Fruit fly (Drosophila melanogaster) Kc167 (cell line): ENCODE results near the gene tbrd-1.

Experiments used
- Myc ChIP-seq: fragments of >200 bp; optimal IDR thresholded peaks from 2 replicates; lab custom pipeline; 2017; ENCODE audit warnings: missing external identifiers
- Sin3A ChIP-seq: fragments of >200 bp; optimal IDR thresholded peaks from 2 replicates; lab custom pipeline; 2018; ENCODE audit warnings: missing external identifiers
- h ChIP-seq: fragments of >200 bp; optimal IDR thresholded peaks from 3 replicates; lab custom pipeline; 2018; ENCODE audit warnings: missing external identifiers
- insv ChIP-seq: fragments of >200 bp; optimal IDR thresholded peaks from 3 replicates; lab custom pipeline; 2018; ENCODE audit warnings: missing external identifiers
- psq ChIP-seq: fragments of >200 bp; optimal IDR thresholded peaks from 2 replicates; lab custom pipeline; 2017; ENCODE audit warnings: missing external identifiers
- ttk ChIP-seq: sonication (Bioruptor generic); optimal IDR thresholded peaks from 2 replicates; lab custom pipeline; 2017; ENCODE audit warnings: missing external identifiers

Gene tbrd-1

dm6 chr3R:23893460-23893859 lies at the start of gene tbrd-1:
tbrd-1 (minus strand) TSS chr3R:23893560.
- TF ChIP-seq h = no peak
- TF ChIP-seq ttk (lab: Kevin White, UChicago) = no peak
- no peak for TF ChIP-seq insv
- TF ChIP-seq psq = no peak
- no peak for TF ChIP-seq Sin3A (lab: Kevin White, UChicago)

dm6 chr3R:23942965-23943413 lies 49.6 kb upstream of the tbrd-1 start, which contains the start of gene Gdh:
Gdh (minus strand) TSS chr3R:23943101.
- no peak for TF ChIP-seq h
- TF ChIP-seq psq = no peak
- no peak for TF ChIP-seq insv
- TF ChIP-seq Myc (lab: Kevin White, UChicago) = no peak
- no peak for TF ChIP-seq ttk (lab: Kevin White, UChicago)
- TF ChIP-seq Sin3A (lab: Kevin White, UChicago) = no peak

dm6 chr3R:23942550-23942949 lies 49.2 kb upstream of the tbrd-1 start:
- TF ChIP-seq ttk (lab: Kevin White, UChicago) = peak; percentile 96
- no peak for TF ChIP-seq Myc (lab: Kevin White, UChicago)

DNA sequence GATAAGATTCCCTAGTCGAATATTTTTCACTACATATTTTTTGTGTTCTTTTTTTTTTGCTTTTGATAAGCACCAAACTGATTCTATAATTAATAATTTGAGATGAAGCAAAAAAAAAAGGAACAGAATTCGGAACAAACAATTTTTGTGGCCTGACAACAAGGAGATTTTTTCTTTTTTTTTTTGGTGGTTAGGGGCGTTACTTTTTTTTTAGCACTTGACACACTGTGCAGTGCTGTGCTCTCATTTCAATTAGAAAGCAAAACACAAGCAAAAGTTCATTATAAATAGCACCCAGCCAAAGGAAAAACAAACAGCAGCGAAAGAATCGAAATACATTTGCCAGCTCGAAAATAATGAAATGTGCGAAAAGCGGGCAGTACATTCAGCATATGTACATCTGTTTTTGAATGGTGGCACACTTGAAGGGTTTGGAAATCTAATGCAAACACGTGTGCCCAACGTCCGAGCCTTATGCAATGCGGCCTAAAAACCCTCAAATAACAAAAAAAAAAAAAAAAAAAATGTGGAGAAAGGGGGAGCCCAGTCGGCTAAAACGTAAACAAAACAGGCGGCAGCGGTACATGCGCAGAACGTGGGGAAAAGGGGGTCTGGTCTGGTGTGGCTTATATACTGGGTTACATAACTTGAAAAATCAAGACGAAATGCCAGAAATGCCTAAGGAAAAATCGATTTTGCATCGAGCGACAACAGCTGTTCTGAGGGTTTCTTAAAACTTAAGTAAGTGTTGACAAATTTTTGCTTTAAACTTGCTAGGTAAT lies 48.5 kb upstream of the tbrd-1 start:
- no peak for TF ChIP-seq insv
- no peak for TF ChIP-seq Sin3A (lab: Kevin White, UChicago)
- no peak for TF ChIP-seq psq
- no peak for TF ChIP-seq Myc (lab: Kevin White, UChicago)
- no peak for TF ChIP-seq h
- TF ChIP-seq ttk (lab: Kevin White, UChicago) = no peak

DNA sequence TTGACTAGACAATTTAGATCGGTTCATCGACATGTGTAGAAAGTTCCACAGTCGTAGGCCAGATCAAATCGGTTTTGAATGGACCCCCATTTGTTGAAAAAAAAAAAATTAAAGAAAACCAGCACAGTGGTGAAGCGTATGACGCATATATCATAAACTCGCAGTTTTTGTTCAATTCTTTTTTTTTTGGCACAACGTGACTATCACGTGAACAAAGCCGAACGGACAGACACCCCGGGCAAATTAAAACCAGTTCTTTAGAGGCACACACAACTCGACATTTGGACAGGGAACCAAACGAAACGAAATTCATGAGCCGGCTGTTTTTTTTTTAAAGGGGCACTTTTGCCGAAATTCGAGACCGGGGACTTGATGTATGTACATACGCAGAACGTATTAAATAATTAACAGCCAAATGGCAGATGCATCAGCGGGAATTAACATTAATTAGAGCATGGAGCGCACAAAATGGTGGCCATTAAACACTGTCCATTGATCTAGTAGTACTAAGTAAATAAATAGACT lies 47.5 kb upstream of the tbrd-1 start:
- TF ChIP-seq Sin3A (lab: Kevin White, UChicago) = no peak
- TF ChIP-seq psq = no peak
- TF ChIP-seq Myc (lab: Kevin White, UChicago) = no peak

DNA sequence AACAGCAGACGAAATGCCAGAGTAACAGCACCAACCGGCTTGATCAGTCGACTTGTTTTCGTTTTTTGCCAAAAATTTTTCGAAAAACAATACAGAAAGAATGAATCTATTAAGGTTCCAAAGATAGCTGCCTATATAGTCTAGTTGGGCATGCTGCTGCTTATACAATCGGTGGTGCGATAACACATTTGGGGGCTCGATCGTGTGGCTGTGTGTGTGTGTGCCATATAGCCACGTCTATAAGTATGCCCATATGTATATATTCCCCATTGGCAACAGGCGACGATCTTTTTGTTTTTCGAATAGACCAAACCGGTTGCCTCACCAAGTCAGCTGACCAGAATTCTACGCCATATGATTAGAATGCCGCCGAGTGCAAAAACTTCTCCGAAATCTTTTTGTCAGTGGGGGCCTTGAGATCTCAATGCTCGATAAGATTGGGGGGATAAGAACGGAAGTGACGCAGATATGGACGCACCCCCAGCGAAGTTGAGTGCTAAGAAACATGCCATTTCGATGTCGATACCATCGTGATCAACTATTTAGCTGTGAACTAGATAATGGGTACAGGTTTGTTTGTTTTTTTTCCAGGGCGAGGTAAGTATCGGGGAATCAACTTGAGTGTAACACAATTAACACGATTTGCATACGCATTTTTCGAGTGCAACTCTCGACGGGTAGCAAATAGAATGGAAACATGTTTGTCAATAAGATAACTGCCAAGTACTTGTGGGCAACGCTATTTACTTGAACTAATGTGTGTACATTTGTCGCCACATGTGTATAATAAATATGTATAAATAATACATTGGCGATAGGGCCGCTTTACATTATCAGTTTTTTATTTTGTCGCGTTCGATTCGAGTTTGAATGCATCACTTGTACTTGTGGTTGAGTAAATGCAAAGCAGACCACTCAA lies 46.8 kb upstream of the tbrd-1 start:
- TF ChIP-seq Myc (lab: Kevin White, UChicago) = no peak
- TF ChIP-seq h = no peak
- TF ChIP-seq Sin3A (lab: Kevin White, UChicago) = no peak
- TF ChIP-seq insv = no peak
- no peak for TF ChIP-seq psq
- no peak for TF ChIP-seq ttk (lab: Kevin White, UChicago)

- no peak for TF ChIP-seq Myc (lab: Kevin White, UChicago)
- TF ChIP-seq h = no peak
- TF ChIP-seq insv = no peak
- no peak for TF ChIP-seq Sin3A (lab: Kevin White, UChicago)
- TF ChIP-seq ttk (lab: Kevin White, UChicago) = no peak
- TF ChIP-seq psq = no peak
Observed at dm6 chr3R:23938564-23939122, 45.3 kb upstream of the tbrd-1 start.

dm6 chr3R:23933684-23934575 lies 40.6 kb upstream of the tbrd-1 start, which contains the start of gene CG5854:
CG5854 (plus strand) TSS chr3R:23933912.
- TF ChIP-seq h = no peak
- TF ChIP-seq insv = no peak
- no peak for TF ChIP-seq Myc (lab: Kevin White, UChicago)
- no peak for TF ChIP-seq ttk (lab: Kevin White, UChicago)
- TF ChIP-seq psq = no peak
- TF ChIP-seq Sin3A (lab: Kevin White, UChicago) = no peak

DNA sequence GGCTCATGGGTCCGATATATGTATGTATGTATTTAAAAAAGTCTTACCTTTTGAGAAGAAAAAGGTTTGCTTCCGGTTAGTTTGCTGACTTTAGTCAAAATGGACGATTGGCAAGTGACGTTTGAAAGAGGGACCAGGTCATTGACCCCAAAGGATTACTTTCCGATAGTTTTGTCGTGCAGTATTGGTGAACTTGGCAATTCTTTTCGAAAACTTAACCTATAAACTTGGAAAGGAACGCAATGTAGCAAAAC lies 40.0 kb upstream of the tbrd-1 start, which contains the start of gene RpS19b:
Gene RpS19b (minus strand): TSS at position 101 of the 254 bp plus-strand sequence.
- no peak for TF ChIP-seq h
- no peak for TF ChIP-seq Sin3A (lab: Kevin White, UChicago)
- TF ChIP-seq psq = no peak
- TF ChIP-seq insv = no peak
- TF ChIP-seq ttk (lab: Kevin White, UChicago) = no peak
- TF ChIP-seq Myc (lab: Kevin White, UChicago) = no peak

dm6 chr3R:23931095-23931728 lies 37.9 kb upstream of the tbrd-1 start, which contains the start of the genes Rpt2 and CG13599:
Rpt2 (minus strand) TSS chr3R:23931558.
CG13599 (plus strand) TSS chr3R:23931639.
- TF ChIP-seq ttk (lab: Kevin White, UChicago) = no peak
- no peak for TF ChIP-seq psq
- TF ChIP-seq h = no peak
- no peak for TF ChIP-seq Sin3A (lab: Kevin White, UChicago)
- TF ChIP-seq insv = no peak
- no peak for TF ChIP-seq Myc (lab: Kevin White, UChicago)
